Fruit fly (Drosophila melanogaster): ENCODE results near the gene CG9399.

Gene CG9399

DNA sequence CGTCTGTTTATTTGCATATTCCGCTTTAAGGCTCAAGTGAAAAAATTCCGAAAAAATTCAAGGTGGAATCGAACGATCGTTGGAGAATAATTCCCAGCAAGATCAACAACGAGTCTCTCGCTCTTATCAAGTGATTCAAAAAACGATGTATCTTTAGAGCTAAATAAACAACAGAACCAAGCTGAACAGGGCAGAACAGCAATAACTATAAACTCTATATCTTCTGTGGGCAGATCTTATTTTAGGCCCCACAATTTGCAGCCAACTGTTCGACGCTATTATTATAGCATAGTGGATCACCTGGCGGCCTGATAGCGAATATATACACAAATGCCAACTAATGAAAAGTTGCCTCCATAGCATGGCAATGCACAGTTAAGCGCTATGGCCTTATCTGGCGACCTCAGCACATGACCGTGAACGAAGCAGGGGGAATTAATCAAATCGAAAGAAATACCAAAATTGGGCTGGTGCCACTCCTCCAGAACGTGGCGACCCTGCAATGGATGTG lies 44.6 kb downstream of the CG9399 start (continued):
- TF ChIP-seq CG18599 (GFP tag; optimal IDR thresholded peaks at IDR 0.05) (peak; percentile 57), sd (tag; optimal IDR thresholded peaks at IDR 0.05) (peak; percentile 69), exex (tag; optimal IDR thresholded peaks at IDR 0.05) (peak; percentile 72), BtbVII (GFP tag; optimal IDR thresholded peaks at IDR 0.05) (peak; percentile 18), Bdp1 (GFP tag; optimal IDR thresholded peaks at IDR 0.05) (no peak), HLH54F (GFP tag; optimal IDR thresholded peaks at IDR 0.05) (peak; percentile 21), CG11696 (GFP tag; IDR thresholded peaks at IDR 0.05) (no peak), Awh (GFP tag; IDR thresholded peaks at IDR 0.05) (no peak), CG15269 (tag; optimal IDR thresholded peaks at IDR 0.05) (peak; percentile 9), Lim3 (GFP tag; IDR thresholded peaks at IDR 0.05) (no peak; the same call in 1 of the 2 replicates), z (GFP tag; IDR thresholded peaks at IDR 0.05) (no peak), abd-A (tag; optimal IDR thresholded peaks at IDR 0.05) (peak; percentile 33), lab (GFP tag; optimal IDR thresholded peaks at IDR 0.05) (peak; percentile 45), schlank (tag; optimal IDR thresholded peaks at IDR 0.05) (peak; percentile 19), Deaf1 (tag; optimal IDR thresholded peaks at IDR 0.05) (peak; percentile 7), CG4707 (GFP tag; optimal IDR thresholded peaks at IDR 0.05) (no peak), CG10321 (GFP tag; IDR thresholded peaks at IDR 0.05) (no peak), CG15011 (GFP tag; optimal IDR thresholded peaks at IDR 0.05) (peak; percentile 36), CG2199 (GFP tag; IDR thresholded peaks at IDR 0.05) (peak; percentile 81; the same call in 2 of the 3 replicates), CG1024 (GFP tag; IDR thresholded peaks at IDR 0.05) (no peak), da (GFP tag; optimal IDR thresholded peaks at IDR 0.05) (peak; percentile 14), hb (GFP tag; IDR thresholded peaks at IDR 0.05; ENCODE audit: partially characterized antibody) (no peak), CG1792 (GFP tag; optimal IDR thresholded peaks at IDR 0.05) (peak; percentile 20), Rx (GFP tag; IDR thresholded peaks at IDR 0.05) (no peak), CG8290 (GFP tag; optimal IDR thresholded peaks at IDR 0.05) (no peak), CG8290 (tag; optimal IDR thresholded peaks at IDR 0.05) (peak in 1 of 2 experiments; percentile 37), ab (GFP tag; optimal IDR thresholded peaks at IDR 0.05) (no peak), sens (GFP tag) (peak; percentile 15), Pdp1 (GFP tag; optimal IDR thresholded peaks at IDR 0.05) (peak in 1 of 2 experiments; percentile 51), CG6854 (GFP tag; optimal IDR thresholded peaks at IDR 0.05) (peak; percentile 17), ftz-f1 (GFP tag; optimal IDR thresholded peaks at IDR 0.05) (peak; percentile 93), CG34376 (GFP tag; optimal IDR thresholded peaks at IDR 0.05) (peak; percentile 37), CG2678 (tag; optimal IDR thresholded peaks at IDR 0.05) (peak; percentile 25), CG13624 (GFP tag; optimal IDR thresholded peaks at IDR 0.05) (peak; percentile 61), CG8944 (GFP tag; optimal IDR thresholded peaks at IDR 0.05) (no peak), CG12104 (GFP tag; optimal IDR thresholded peaks at IDR 0.05) (no peak), CG11085 (GFP tag; IDR thresholded peaks at IDR 0.05) (no peak), pho (GFP tag; optimal IDR thresholded peaks at IDR 0.05) (peak; percentile 15), CG30020 (tag; optimal IDR thresholded peaks at IDR 0.05) (no peak), NC2α (GFP tag; optimal IDR thresholded peaks at IDR 0.05) (no peak), CG1647 (GFP tag; optimal IDR thresholded peaks at IDR 0.05) (no peak), GATAe (GFP tag; conservative IDR thresholded peaks at IDR 0.05) (no peak; the same call in 1 of the 2 replicates), CG13287 (GFP tag; IDR thresholded peaks at IDR 0.05; ENCODE audit: partially characterized antibody) (no peak), her (GFP tag; optimal IDR thresholded peaks at IDR 0.05) (peak; percentile 19), CG7987 (GFP tag; optimal IDR thresholded peaks at IDR 0.05) (peak; percentile 79), lola (GFP tag; optimal IDR thresholded peaks at IDR 0.05) (no peak), mirr (GFP tag; optimal IDR thresholded peaks at IDR 0.05) (peak; percentile 80)

All from whole organism, embryonic.